Worm (Caenorhabditis elegans) whole organism, L4/young adult: ENCODE measurements around the gene C16C8.4.

ENCODE experiments used
- W03F9.2 ChIP-seq: fragments of 150-350 bp; optimal IDR thresholded peaks from 2 replicates; lab custom pipeline; 2014; ENCODE audit warnings: missing biosample characterization, missing genetic modification characterization
- dao-5 ChIP-seq: sonication (generic microtip); optimal IDR thresholded peaks from 2 replicates; lab custom pipeline; 2016; ENCODE audit warnings: missing genotype, missing genetic modification characterization, moderate library complexity, missing compliant biosample characterization
- him-1 ChIP-seq: sonication (generic microtip); optimal IDR thresholded peaks from 2 replicates; lab custom pipeline; 2016; ENCODE audit warnings: missing genotype, missing genetic modification reagents, missing genetic modification characterization, missing compliant biosample characterization

- TF ChIP-seq W03F9.2 (tag; lab: Kevin White, UChicago) (no peak), him-1 (no peak), dao-5 (tag; lab: Kevin White, UChicago) (no peak)
These were observed 2.8 kb downstream of the C16C8.4 start, which contains the start of gene C16C8.27 for ce11 chrII:3441377-3441776.
